Worm (Caenorhabditis elegans) whole organism, early embryonic: ENCODE data around the gene eif-2D.
A peak's percentile ranks its signal among the peaks of the same experiment; 100 is the strongest.

Source experiments
- B0310.2 ChIP-seq: sonication (generic microtip); optimal IDR thresholded peaks from 2 replicates; lab custom pipeline; 2016; ENCODE audit warnings: mild to moderate bottlenecking, missing genetic modification characterization, missing compliant biosample characterization
- F13C5.2 ChIP-seq: sonication (generic microtip); optimal IDR thresholded peaks from 2 replicates; lab custom pipeline; 2017; ENCODE audit warnings: mild to moderate bottlenecking, missing genetic modification characterization, inconsistent platforms, missing compliant biosample characterization
- aly-1 ChIP-seq: sonication (generic microtip); optimal IDR thresholded peaks from 2 replicates; lab custom pipeline; 2016; ENCODE audit warnings: missing genetic modification characterization, missing compliant biosample characterization
- ama-1 ChIP-seq: fragments of 150-350 bp; optimal IDR thresholded peaks from 2 replicates; lab custom pipeline; 2014
- ceh-13 ChIP-seq: fragments of 200-800 bp; sonication (Bioruptor generic); optimal IDR thresholded peaks from 2 replicates; lab custom pipeline; 2018; ENCODE audit warnings: mild to moderate bottlenecking, missing genetic modification characterization, missing compliant biosample characterization
- ceh-36 ChIP-seq: sonication (generic microtip); optimal IDR thresholded peaks from 2 replicates; lab custom pipeline; 2016; ENCODE audit warnings: missing genetic modification characterization, inconsistent platforms, missing compliant biosample characterization
- ets-7 ChIP-seq: sonication (generic microtip); optimal IDR thresholded peaks from 2 replicates; lab custom pipeline; 2016; ENCODE audit warnings: missing genotype, missing genetic modification characterization, missing compliant biosample characterization
- flt-1 ChIP-seq: fragments of 200-800 bp; sonication (Bioruptor generic); IDR thresholded peaks from 2 replicates; pipeline ENCODE4 v1.3.6; 2022; ENCODE audit warnings: missing genetic modification characterization, missing compliant biosample characterization
- hmbx-1 ChIP-seq: sonication (generic microtip); optimal IDR thresholded peaks from 2 replicates; lab custom pipeline; 2016; ENCODE audit warnings: mild to moderate bottlenecking, missing genetic modification characterization, missing compliant biosample characterization
- hmg-4 ChIP-seq: fragments of 200-800 bp; sonication (Bioruptor generic); optimal IDR thresholded peaks from 2 replicates; lab custom pipeline; 2018; ENCODE audit warnings: mild to moderate bottlenecking, missing genetic modification characterization, missing compliant biosample characterization
- hnd-1 ChIP-seq: sonication (generic microtip); optimal IDR thresholded peaks from 2 replicates; lab custom pipeline; 2016; ENCODE audit warnings: missing genetic modification characterization, missing compliant biosample characterization
- pes-1 ChIP-seq: fragments of 200-800 bp; sonication (Bioruptor generic); IDR thresholded peaks from 2 replicates; pipeline ENCODE4 v1.3.6; 2022; ENCODE audit warnings: missing genetic modification reagents, missing genetic modification characterization, missing compliant biosample characterization
- scrt-1 ChIP-seq: fragments of 200-800 bp; sonication (Bioruptor generic); IDR thresholded peaks from 2 replicates; pipeline ENCODE4 v1.3.6; 2022; ENCODE audit warnings: missing genetic modification characterization, missing compliant biosample characterization
- sea-1 ChIP-seq: fragments of 200-800 bp; sonication (Bioruptor generic); conservative IDR thresholded peaks from 2 replicates; pipeline ENCODE4 v1.3.6; 2022; ENCODE audit warnings: missing genetic modification characterization, missing compliant biosample characterization
- tbx-11 ChIP-seq: fragments of 200-800 bp; sonication (Bioruptor generic); IDR thresholded peaks from 2 replicates; pipeline ENCODE4 v1.3.6; 2022; ENCODE audit warnings: missing genetic modification characterization, missing compliant biosample characterization
- tbx-37 ChIP-seq: fragments of 200-800 bp; sonication (Bioruptor generic); conservative IDR thresholded peaks from 2 replicates; pipeline ENCODE4 v1.3.6; 2022; ENCODE audit warnings: missing genetic modification reagents, missing genetic modification characterization, missing compliant biosample characterization
- tra-4 ChIP-seq: sonication (generic microtip); optimal IDR thresholded peaks from 2 replicates; lab custom pipeline; 2017; ENCODE audit warnings: missing genetic modification characterization, missing compliant biosample characterization

The eif-2D gene

DNA sequence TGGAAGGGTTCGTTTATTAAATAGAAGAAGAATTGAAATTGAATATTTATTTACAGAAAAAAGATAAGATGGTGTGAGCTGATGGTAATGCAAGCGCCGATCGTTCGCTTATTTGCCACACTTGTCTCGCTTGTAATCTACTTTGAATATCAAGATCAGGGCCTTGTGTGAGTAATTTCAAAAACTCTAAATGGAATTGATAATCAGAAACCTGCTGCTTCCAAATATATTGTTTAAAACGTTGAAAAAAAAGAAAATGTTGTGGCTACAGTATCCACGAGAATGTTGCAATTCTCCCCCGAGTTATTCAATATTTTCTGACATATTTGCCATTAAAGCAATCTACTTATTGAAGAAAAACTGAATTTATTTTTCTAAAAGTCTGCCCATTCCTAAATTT lies 19.3 kb downstream of the eif-2D start:
- TF ChIP-seq sea-1 (GFP tag; lab: Robert Waterston, UW) (no peak), ama-1 (lab: Kevin White, UChicago) (no peak), flt-1 (GFP tag; lab: Robert Waterston, UW) (no peak), F13C5.2 (no peak), pes-1 (GFP tag; lab: Robert Waterston, UW) (no peak)

DNA sequence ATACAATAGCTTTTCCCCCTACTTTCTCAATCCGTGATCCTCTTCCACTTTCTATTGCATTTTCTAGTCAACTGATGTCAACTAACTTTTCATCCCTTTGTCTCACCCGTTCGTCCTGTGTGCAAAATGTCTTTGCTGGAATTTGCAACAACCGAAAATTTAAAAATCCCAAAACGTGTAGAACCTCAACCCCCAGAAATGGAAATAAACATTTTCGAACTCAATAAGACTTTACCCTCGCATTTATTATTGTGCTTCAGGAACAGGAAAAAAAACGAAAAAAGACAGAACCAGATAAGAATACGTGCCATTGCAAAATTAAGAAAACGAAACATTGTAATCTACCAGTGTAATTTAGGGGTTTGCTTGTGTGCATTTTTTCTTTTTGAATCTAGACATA lies 20.6 kb downstream of the eif-2D start:
- TF ChIP-seq hmbx-1 (tag; lab: Kevin White, UChicago): no peak
- no peak for TF ChIP-seq sea-1 (GFP tag; lab: Robert Waterston, UW)
- TF ChIP-seq ama-1 (lab: Kevin White, UChicago): peak; percentile 28

DNA sequence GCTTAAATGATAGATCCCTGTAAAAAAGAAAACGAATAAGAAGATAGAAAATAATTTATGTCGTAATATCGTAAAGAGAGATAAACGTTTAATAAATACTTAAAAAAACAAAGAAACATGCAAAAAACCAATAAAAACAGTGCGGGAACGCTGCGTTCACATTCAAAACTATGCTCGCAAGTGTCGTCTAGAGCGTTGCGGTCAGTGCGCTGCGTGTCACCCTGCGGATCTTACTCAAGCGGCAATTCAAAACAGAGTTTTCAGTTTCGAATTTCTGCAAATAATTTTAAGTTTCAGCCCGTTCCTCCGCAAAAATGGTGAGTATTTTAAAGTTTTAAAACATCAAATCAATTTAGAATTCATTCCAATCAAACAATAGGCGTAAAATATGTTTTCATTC lies 23.3 kb downstream of the eif-2D start, which contains the start of the genes tiar-1 and lelo-4:
Gene tiar-1, minus strand, starts transcription at position 17 of the 400 bp plus-strand sequence.
Gene lelo-4, plus strand, starts transcription at position 118 of the 400 bp plus-strand sequence.
- TF ChIP-seq aly-1 (tag; lab: Kevin White, UChicago) (no peak), tbx-37 (GFP tag; lab: Robert Waterston, UW) (no peak), hmg-4 (GFP tag; lab: Kevin White, UChicago) (peak; percentile 7), F13C5.2 (peak; percentile 29), ceh-13 (GFP tag; lab: Kevin White, UChicago) (no peak), hnd-1 (tag; lab: Kevin White, UChicago) (no peak), ceh-36 (tag; lab: Kevin White, UChicago) (no peak)

DNA sequence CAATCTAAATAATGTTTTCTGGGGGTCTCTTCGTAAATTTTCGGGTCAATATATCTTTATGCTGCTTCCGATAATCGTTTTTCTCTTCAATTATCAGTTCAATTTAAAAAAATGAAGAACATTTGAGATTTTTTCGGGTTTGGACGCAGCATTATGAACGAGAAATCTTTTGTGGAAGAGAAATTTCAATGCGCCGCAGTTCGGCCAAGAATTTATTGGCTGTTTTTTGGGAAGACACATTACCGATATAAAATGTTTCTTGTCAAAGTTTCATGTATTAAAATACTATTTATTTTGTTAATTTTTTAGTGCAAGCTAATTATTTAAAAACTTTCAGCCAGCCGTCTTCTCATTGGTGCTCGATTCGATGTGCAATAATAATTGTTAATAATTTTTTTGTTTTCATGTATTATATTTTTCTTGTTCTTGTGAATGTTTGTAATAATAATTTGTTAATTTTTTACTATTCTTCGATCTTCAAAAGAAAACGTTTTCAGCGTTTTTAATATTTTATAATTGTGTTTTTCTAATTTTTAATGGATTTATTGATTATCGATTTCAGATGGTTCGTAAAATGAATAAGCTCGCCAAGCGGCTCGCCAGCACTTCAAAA lies 24.3 kb downstream of the eif-2D start, which contains the start of the genes C18A3.10 and C18A3.3:
Gene C18A3.10, minus strand, starts transcription at position 101 of the 613 bp plus-strand sequence.
Gene C18A3.3, plus strand, starts transcription at position 563 of the 613 bp plus-strand sequence.
- TF ChIP-seq hmg-4 (GFP tag; lab: Kevin White, UChicago) (no peak), F13C5.2 (no peak), scrt-1 (GFP tag; lab: Robert Waterston, UW) (no peak), tbx-11 (GFP tag; lab: Robert Waterston, UW) (no peak), ceh-36 (tag; lab: Kevin White, UChicago) (no peak), hnd-1 (tag; lab: Kevin White, UChicago) (no peak), flt-1 (GFP tag; lab: Robert Waterston, UW) (no peak), ets-7 (tag; lab: Kevin White, UChicago) (no peak)

DNA sequence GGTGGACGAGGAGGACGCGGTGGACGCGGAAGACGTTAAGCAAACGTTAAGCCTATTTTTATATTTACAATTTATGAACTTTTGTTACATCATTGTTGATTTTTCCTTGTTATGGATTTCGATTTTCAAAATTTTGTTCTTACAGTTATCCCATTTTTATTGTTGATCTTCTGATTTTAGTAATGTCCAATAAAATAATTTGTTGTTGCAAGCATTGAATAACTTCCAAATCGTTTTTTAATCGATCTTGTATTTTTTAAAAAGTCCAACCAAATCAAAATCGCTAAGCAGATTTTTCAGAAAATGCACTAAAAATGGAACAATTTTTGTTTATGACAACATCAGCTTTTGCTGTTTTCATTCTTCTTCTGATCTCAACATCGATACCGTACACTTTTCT lies 26.3 kb downstream of the eif-2D start, which contains the start of gene zipt-3:
Gene zipt-3, plus strand, starts transcription at position 301 of the 400 bp plus-strand sequence.
- TF ChIP-seq B0310.2 (tag; lab: Kevin White, UChicago): no peak
- no peak for TF ChIP-seq ama-1 (lab: Kevin White, UChicago)
- TF ChIP-seq hnd-1 (tag; lab: Kevin White, UChicago): no peak
- no peak for TF ChIP-seq ceh-36 (tag; lab: Kevin White, UChicago)
- no peak for TF ChIP-seq hmbx-1 (tag; lab: Kevin White, UChicago)
- no peak for TF ChIP-seq scrt-1 (GFP tag; lab: Robert Waterston, UW)
- no peak for TF ChIP-seq tbx-37 (GFP tag; lab: Robert Waterston, UW)
- no peak for TF ChIP-seq F13C5.2
- no peak for TF ChIP-seq aly-1 (tag; lab: Kevin White, UChicago)
- TF ChIP-seq ceh-13 (GFP tag; lab: Kevin White, UChicago): no peak
- no peak for TF ChIP-seq pes-1 (GFP tag; lab: Robert Waterston, UW)
- TF ChIP-seq hmg-4 (GFP tag; lab: Kevin White, UChicago): no peak
- no peak for TF ChIP-seq tbx-11 (GFP tag; lab: Robert Waterston, UW)
- no peak for TF ChIP-seq sea-1 (GFP tag; lab: Robert Waterston, UW)
- TF ChIP-seq ets-7 (tag; lab: Kevin White, UChicago): no peak
- no peak for TF ChIP-seq flt-1 (GFP tag; lab: Robert Waterston, UW)
- TF ChIP-seq tra-4: no peak

DNA sequence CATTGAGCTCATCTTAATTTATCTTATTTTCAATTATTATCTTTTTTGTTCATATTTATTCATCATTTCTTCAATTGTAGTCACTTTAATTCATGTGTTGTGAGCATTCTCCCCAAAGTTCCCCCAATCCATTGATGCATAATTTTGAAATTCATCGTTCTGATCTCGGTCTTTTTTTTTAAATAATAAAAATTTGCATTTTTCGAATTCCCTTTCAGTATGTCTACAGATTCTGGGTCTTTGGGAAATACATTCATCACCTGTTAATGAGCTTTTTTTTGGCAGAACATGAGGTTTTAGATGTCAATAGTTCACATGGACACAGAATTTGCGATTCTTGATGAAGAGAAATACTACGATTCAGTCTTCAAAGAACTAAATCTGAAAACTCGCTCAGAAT lies 28.3 kb downstream of the eif-2D start, which contains the start of gene damt-1:
Gene damt-1, plus strand, starts transcription at position 301 of the 400 bp plus-strand sequence.
- no peak for TF ChIP-seq ama-1 (lab: Kevin White, UChicago)
- no peak for TF ChIP-seq hmg-4 (GFP tag; lab: Kevin White, UChicago)
- TF ChIP-seq hmbx-1 (tag; lab: Kevin White, UChicago): no peak
- no peak for TF ChIP-seq ets-7 (tag; lab: Kevin White, UChicago)
- no peak for TF ChIP-seq tbx-11 (GFP tag; lab: Robert Waterston, UW)
- no peak for TF ChIP-seq tbx-37 (GFP tag; lab: Robert Waterston, UW)

DNA sequence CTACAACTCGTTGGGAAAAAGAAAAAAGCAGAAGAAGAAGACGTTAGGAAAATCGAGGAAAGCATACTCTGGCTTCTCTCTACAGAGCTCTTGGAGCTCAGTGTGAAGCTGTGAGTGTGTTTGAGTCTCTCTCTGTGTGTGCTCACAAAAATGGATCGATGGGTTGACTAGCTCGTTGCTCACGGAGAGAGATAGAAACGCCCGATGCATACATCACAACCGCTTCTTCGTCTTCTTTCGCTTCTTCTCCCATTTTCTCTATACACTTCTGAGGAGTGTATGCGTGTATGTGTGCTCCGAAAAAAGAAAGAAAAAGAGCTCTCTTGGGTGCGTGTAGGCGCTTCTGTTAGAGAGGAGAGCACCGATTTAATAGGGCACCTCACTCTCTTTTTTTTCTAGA lies 33.6 kb downstream of the eif-2D start:
- TF ChIP-seq flt-1 (GFP tag; lab: Robert Waterston, UW) (no peak), pes-1 (GFP tag; lab: Robert Waterston, UW) (no peak)

DNA sequence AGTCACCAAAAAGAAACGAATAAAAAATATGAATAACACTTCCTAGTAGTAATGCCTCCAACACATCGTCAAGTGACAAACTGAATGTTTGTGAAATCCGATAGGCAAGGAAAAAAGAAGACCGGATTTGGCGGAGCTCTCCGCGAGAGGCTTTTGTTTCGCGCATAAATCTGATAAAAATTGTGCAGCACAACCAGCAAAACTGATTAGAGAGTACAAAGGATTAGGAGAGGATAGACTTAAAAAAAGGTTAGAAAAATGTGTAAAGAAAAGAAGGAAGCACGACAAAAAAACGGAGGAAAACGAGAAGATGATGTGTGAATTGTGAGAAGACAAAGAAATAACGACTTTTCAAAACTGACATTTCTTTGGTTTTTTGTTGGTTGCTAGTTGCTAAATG lies 36.2 kb downstream of the eif-2D start, which contains the start of gene rab-3:
Gene rab-3, minus strand, starts transcription at position 147 of the 400 bp plus-strand sequence.
- TF ChIP-seq sea-1 (GFP tag; lab: Robert Waterston, UW) (no peak), scrt-1 (GFP tag; lab: Robert Waterston, UW) (no peak), aly-1 (tag; lab: Kevin White, UChicago) (no peak), pes-1 (GFP tag; lab: Robert Waterston, UW) (no peak), flt-1 (GFP tag; lab: Robert Waterston, UW) (no peak), tbx-11 (GFP tag; lab: Robert Waterston, UW) (no peak), ets-7 (tag; lab: Kevin White, UChicago) (no peak), tra-4 (no peak), tbx-37 (GFP tag; lab: Robert Waterston, UW) (no peak), ama-1 (lab: Kevin White, UChicago) (no peak), hnd-1 (tag; lab: Kevin White, UChicago) (no peak), ceh-36 (tag; lab: Kevin White, UChicago) (no peak)
